Fruit fly (Drosophila melanogaster) whole organism, embryonic: Measurements from ENCODE around the gene sol.
A peak's percentile ranks its signal among the peaks of the same experiment; 100 is the strongest.

Experiments used
- Awh ChIP-seq: fragments of 200-800 bp; sonication (Bioruptor generic); IDR thresholded peaks from 2 replicates; pipeline ENCODE4, ENCODE4 v1.3.6; 2022; ENCODE audit warnings: missing biosample characterization, missing genetic modification characterization
- CG10147 ChIP-seq: fragments of 200-800 bp; sonication (Bioruptor generic); optimal IDR thresholded peaks from 2 replicates; lab custom pipeline; 2019; ENCODE audit warnings: missing biosample characterization, mild to moderate bottlenecking, missing genetic modification characterization, moderate library complexity
- CG10274 ChIP-seq: fragments of 200-800 bp; sonication (Bioruptor generic); optimal IDR thresholded peaks from 3 replicates; lab custom pipeline; 2017; ENCODE audit warnings: missing biosample characterization, mild to moderate bottlenecking, missing genetic modification characterization
- CG10462 ChIP-seq: fragments of 200-800 bp; sonication (Bioruptor generic); optimal IDR thresholded peaks from 2 replicates; lab custom pipeline; 2016; ENCODE audit warnings: missing biosample characterization, missing genetic modification characterization
- CG10979 ChIP-seq: fragments of 200-800 bp; sonication (Bioruptor generic); optimal IDR thresholded peaks from 2 replicates; lab custom pipeline; 2018; ENCODE audit warnings: missing biosample characterization, mild to moderate bottlenecking, missing genetic modification characterization, moderate library complexity
- CG11093 ChIP-seq: fragments of 200-800 bp; sonication (Bioruptor generic); IDR thresholded peaks from 3 replicates; pipeline ENCODE4 v1.3.6; 2022; ENCODE audit warnings: missing biosample characterization, missing genetic modification characterization
- CG11398 ChIP-seq: fragments of 200-800 bp; sonication (Bioruptor generic); optimal IDR thresholded peaks from 2 replicates; lab custom pipeline; 2016; ENCODE audit warnings: missing biosample characterization, missing genetic modification characterization
- CG11696 ChIP-seq: fragments of 200-800 bp; sonication (Bioruptor generic); IDR thresholded peaks from 2 replicates; pipeline ENCODE4 v1.3.6; 2022; ENCODE audit warnings: missing biosample characterization, missing genetic modification characterization
- CG13123 ChIP-seq: fragments of 200-800 bp; sonication (Bioruptor generic); optimal IDR thresholded peaks from 2 replicates; lab custom pipeline; 2016; ENCODE audit warnings: missing biosample characterization, missing genetic modification characterization
- CG13894 ChIP-seq: fragments of 200-800 bp; sonication (Bioruptor generic); optimal IDR thresholded peaks from 3 replicates; lab custom pipeline; 2018; ENCODE audit warnings: missing biosample characterization, mild to moderate bottlenecking, missing genetic modification characterization, moderate library complexity
- CG14667 ChIP-seq: fragments of 200-800 bp; sonication (Bioruptor generic); IDR thresholded peaks from 2 replicates; pipeline ENCODE4 v1.3.6; 2022; ENCODE audit warnings: missing biosample characterization, missing genetic modification characterization
- CG2712 ChIP-seq: fragments of 200-800 bp; optimal IDR thresholded peaks from 3 replicates; lab custom pipeline; 2019; ENCODE audit warnings: missing biosample characterization, mild to moderate bottlenecking, missing genetic modification characterization, moderate library complexity
- CG33557 ChIP-seq: fragments of 200-800 bp; sonication (Bioruptor generic); optimal IDR thresholded peaks from 2 replicates; lab custom pipeline; 2019; ENCODE audit warnings: missing biosample characterization, mild to moderate bottlenecking, missing genetic modification characterization, moderate library complexity
- CG4424 ChIP-seq: fragments of 200-800 bp; sonication (Bioruptor generic); optimal IDR thresholded peaks from 3 replicates; lab custom pipeline; 2016; ENCODE audit warnings: missing biosample characterization, missing genetic modification characterization
- CG4617 ChIP-seq: fragments of 200-800 bp; sonication (Bioruptor generic); optimal IDR thresholded peaks from 3 replicates; lab custom pipeline; 2016; ENCODE audit warnings: missing biosample characterization, missing genetic modification characterization, borderline replicate concordance
- CG5180 ChIP-seq: fragments of 200-800 bp; sonication (Bioruptor generic); optimal IDR thresholded peaks from 3 replicates; lab custom pipeline; 2017; ENCODE audit warnings: missing biosample characterization, missing genetic modification characterization, mild to moderate bottlenecking, moderate library complexity, missing genetic modification reagents
- CG6175 ChIP-seq: fragments of 200-800 bp; sonication (Bioruptor generic); IDR thresholded peaks from 3 replicates; pipeline ENCODE4 v1.3.6; 2022; ENCODE audit warnings: missing biosample characterization, missing genetic modification characterization
- CG6791 ChIP-seq: fragments of 200-800 bp; sonication (Bioruptor generic); IDR thresholded peaks from 3 replicates; pipeline ENCODE4 v1.3.6; 2022; ENCODE audit warnings: missing biosample characterization, missing genetic modification characterization; ENCODE audit not compliant: partially characterized antibody
- CG7271 ChIP-seq: fragments of 200-800 bp; sonication (Bioruptor generic); optimal IDR thresholded peaks from 2 replicates; lab custom pipeline; 2018; ENCODE audit warnings: missing biosample characterization, mild to moderate bottlenecking, missing genetic modification characterization, moderate library complexity
- CG8924 ChIP-seq: fragments of 200-800 bp; optimal IDR thresholded peaks from 3 replicates; lab custom pipeline; 2019; ENCODE audit warnings: missing biosample characterization, mild to moderate bottlenecking, missing genetic modification characterization, moderate library complexity
- CkIIα-i1 ChIP-seq: fragments of 200-800 bp; sonication (Bioruptor generic); IDR thresholded peaks from 2 replicates; pipeline ENCODE4 v1.3.6; 2022; ENCODE audit warnings: missing biosample characterization, missing genetic modification characterization
- Dbx ChIP-seq: fragments of 200-800 bp; sonication (Bioruptor generic); IDR thresholded peaks from 3 replicates; pipeline ENCODE4 v1.3.6; 2022; ENCODE audit warnings: missing biosample characterization, missing genetic modification characterization
- Dip3 ChIP-seq: fragments of 200-800 bp; sonication (Bioruptor generic); optimal IDR thresholded peaks from 3 replicates; lab custom pipeline; 2016; ENCODE audit warnings: missing biosample characterization, missing genetic modification characterization
- Dp ChIP-seq: fragments of 200-800 bp; sonication (Bioruptor generic); optimal IDR thresholded peaks from 2 replicates; lab custom pipeline; 2018; ENCODE audit warnings: missing biosample characterization, mild to moderate bottlenecking, missing genetic modification characterization, moderate library complexity
- Eip74EF ChIP-seq, 2 experiments: fragments of 200-800 bp in 1 of 2; fragments of >200 bp in 1 of 2; sonication (Bioruptor generic) in 1 of 2; optimal IDR thresholded peaks; 2 replicates each; lab custom pipeline; 2017 to 2019; ENCODE audit warnings: missing biosample characterization in 2 of 2, missing genetic modification characterization in 2 of 2, mild to moderate bottlenecking in 1 of 2, moderate library complexity in 1 of 2
- Elba2 ChIP-seq: fragments of 200-800 bp; sonication (Bioruptor generic); optimal IDR thresholded peaks from 3 replicates; lab custom pipeline; 2016; ENCODE audit warnings: missing biosample characterization, missing genetic modification characterization
- GATAe ChIP-seq: fragments of 200-800 bp; sonication (Bioruptor generic); conservative IDR thresholded peaks from 2 replicates; pipeline ENCODE4 v1.3.6; 2022; ENCODE audit warnings: missing biosample characterization, missing genetic modification characterization
- Gsc ChIP-seq: fragments of 200-800 bp; sonication (Bioruptor generic); IDR thresholded peaks from 2 replicates; pipeline ENCODE4 v1.3.6; 2022; ENCODE audit warnings: missing biosample characterization, missing genetic modification characterization
- HLH3B ChIP-seq: fragments of 200-800 bp; sonication (Bioruptor generic); IDR thresholded peaks from 2 replicates; pipeline ENCODE4 v1.3.6; 2022; ENCODE audit warnings: missing biosample characterization, missing genetic modification characterization
- HmgZ ChIP-seq: fragments of 200-800 bp; sonication (Bioruptor generic); optimal IDR thresholded peaks from 2 replicates; lab custom pipeline; 2018; ENCODE audit warnings: missing biosample characterization, mild to moderate bottlenecking, missing genetic modification characterization
- Kr ChIP-seq: fragments of 200-800 bp; sonication (Bioruptor generic); optimal IDR thresholded peaks from 2 replicates; lab custom pipeline; 2017; ENCODE audit warnings: missing biosample characterization, mild to moderate bottlenecking, missing genetic modification characterization
- MBD-R2 ChIP-seq: fragments of 200-800 bp; sonication (Bioruptor generic); IDR thresholded peaks from 2 replicates; pipeline ENCODE4 v1.3.6; 2022; ENCODE audit warnings: missing biosample characterization, missing genetic modification characterization
- MESR4 ChIP-seq: fragments of 200-800 bp; sonication (Bioruptor generic); optimal IDR thresholded peaks from 2 replicates; lab custom pipeline; 2018; ENCODE audit warnings: missing biosample characterization, mild to moderate bottlenecking, missing genetic modification characterization, moderate library complexity
- Med ChIP-seq: fragments of 200-800 bp; sonication (Bioruptor generic); peaks from one replicate; lab custom pipeline; 2016; ENCODE audit warnings: missing biosample characterization, missing genetic modification characterization, mild to moderate bottlenecking, inconsistent platforms, moderate library complexity
- NFAT ChIP-seq: fragments of 200-800 bp; sonication (Bioruptor generic); IDR thresholded peaks from 2 replicates; pipeline ENCODE4 v1.3.6; 2022; ENCODE audit warnings: missing biosample characterization, missing genetic modification characterization
- Ssrp ChIP-seq: fragments of 200-800 bp; sonication (Bioruptor generic); optimal IDR thresholded peaks from 2 replicates; lab custom pipeline; 2018; ENCODE audit warnings: missing biosample characterization, mild to moderate bottlenecking, missing genetic modification characterization, moderate library complexity
- Trl ChIP-seq, 3 experiments: fragments of >200 bp in 2 of 3; fragments of 200-800 bp in 1 of 3; sonication (Bioruptor generic) in 1 of 3; optimal IDR thresholded peaks; 2 replicates in 1 of 3; 3 replicates in 2 of 3; lab custom pipeline; 2016 to 2017; ENCODE audit warnings: missing biosample characterization in 1 of 3, missing genetic modification characterization in 1 of 3
- aop ChIP-seq: fragments of 200-800 bp; sonication (Bioruptor generic); IDR thresholded peaks from 2 replicates; pipeline ENCODE4 v1.3.6; 2022; ENCODE audit warnings: missing biosample characterization, missing genetic modification characterization
- chinmo ChIP-seq: fragments of 200-800 bp; sonication (Bioruptor generic); IDR thresholded peaks from 4 replicates; pipeline ENCODE4 v1.3.6; 2022; ENCODE audit warnings: missing biosample characterization, missing genetic modification characterization; ENCODE audit not compliant: partially characterized antibody
- fd3F ChIP-seq: fragments of 200-800 bp; sonication (Bioruptor generic); optimal IDR thresholded peaks from 2 replicates; lab custom pipeline; 2018; ENCODE audit warnings: missing biosample characterization, mild to moderate bottlenecking, missing genetic modification characterization, moderate library complexity
- grn ChIP-seq: fragments of 200-800 bp; sonication (Bioruptor generic); optimal IDR thresholded peaks from 3 replicates; lab custom pipeline; 2017; ENCODE audit warnings: missing biosample characterization, missing genetic modification characterization
- luna ChIP-seq: fragments of 200-800 bp; sonication (Bioruptor generic); optimal IDR thresholded peaks from 2 replicates; lab custom pipeline; 2016; ENCODE audit warnings: missing biosample characterization, missing genetic modification characterization
- mam ChIP-seq: fragments of 200-800 bp; sonication (Bioruptor generic); optimal IDR thresholded peaks from 3 replicates; lab custom pipeline; 2016; ENCODE audit warnings: missing biosample characterization, missing genetic modification characterization
- pb ChIP-seq: fragments of 200-800 bp; sonication (Bioruptor generic); optimal IDR thresholded peaks from 3 replicates; lab custom pipeline; 2016; ENCODE audit warnings: missing biosample characterization, missing genetic modification characterization
- pzg ChIP-seq: fragments of 200-800 bp; sonication (Bioruptor generic); optimal IDR thresholded peaks from 3 replicates; lab custom pipeline; 2018; ENCODE audit warnings: missing biosample characterization, mild to moderate bottlenecking, missing genetic modification characterization, moderate library complexity
- sc ChIP-seq, 3 experiments: fragments of >200 bp in 2 of 3; fragments of 200-800 bp in 1 of 3; sonication (Bioruptor generic) in 1 of 3; optimal IDR thresholded peaks; 2 replicates in 2 of 3; 3 replicates in 1 of 3; lab custom pipeline; 2017; ENCODE audit warnings: mild to moderate bottlenecking in 1 of 3, missing biosample characterization in 1 of 3, missing genetic modification characterization in 1 of 3, missing genetic modification reagents in 1 of 3
- slou ChIP-seq: fragments of 200-800 bp; sonication (Bioruptor generic); optimal IDR thresholded peaks from 3 replicates; lab custom pipeline; 2016; ENCODE audit warnings: missing biosample characterization, missing genetic modification characterization
- wek ChIP-seq: fragments of 200-800 bp; sonication (Bioruptor generic); optimal IDR thresholded peaks from 3 replicates; lab custom pipeline; 2018; ENCODE audit warnings: missing biosample characterization, mild to moderate bottlenecking, missing genetic modification characterization, moderate library complexity
- wor ChIP-seq: fragments of 200-800 bp; sonication (Bioruptor generic); IDR thresholded peaks from 2 replicates; pipeline ENCODE4 v1.3.6; 2022; ENCODE audit warnings: missing biosample characterization, missing genetic modification characterization

Gene sol

DNA sequence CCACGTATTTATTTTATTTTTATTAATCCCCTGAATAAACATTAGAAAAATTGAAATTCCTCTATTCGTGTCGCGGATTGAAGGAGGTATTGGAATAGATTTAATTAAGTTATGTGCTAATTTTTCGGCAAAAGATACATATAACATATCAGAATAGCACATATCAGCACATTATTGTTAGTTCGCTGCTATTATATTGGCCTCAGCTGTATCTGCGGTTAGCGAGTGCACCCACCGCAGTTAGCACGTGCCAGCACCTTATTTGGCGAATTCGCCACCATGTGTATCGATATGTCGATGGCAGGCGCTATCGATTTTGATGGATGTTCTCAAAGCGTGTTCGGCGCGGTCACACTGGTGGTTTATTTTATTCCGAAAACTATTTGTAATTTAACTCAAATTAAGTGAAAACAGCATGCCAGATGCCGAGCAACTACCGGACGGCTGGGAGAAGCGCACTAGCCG is 5.0 kb upstream of the sol start, which contains the start of gene dod (continued):
- TF ChIP-seq CG14667 (GFP tag; lab: Robert Waterston, UW) (no peak), MBD-R2 (GFP tag; lab: Robert Waterston, UW) (peak; percentile 98), Dip3 (GFP tag; lab: Kevin White, UChicago) (peak; percentile 32), pzg (GFP tag; lab: Kevin White, UChicago) (peak; percentile 99), CG11093 (GFP tag; lab: Robert Waterston, UW) (no peak), CG11398 (GFP tag; lab: Kevin White, UChicago) (no peak), CG7271 (tag; lab: Kevin White, UChicago) (no peak), aop (peak; percentile 40; the same call in 1 of the 2 replicates), wek (GFP tag; lab: Kevin White, UChicago) (peak; percentile 12), GATAe (GFP tag; lab: Robert Waterston, UW) (no peak), HLH3B (GFP tag; lab: Robert Waterston, UW) (no peak), CG4617 (GFP tag; lab: Kevin White, UChicago) (peak; percentile 84), Elba2 (GFP tag; lab: Kevin White, UChicago) (no peak), CG2712 (tag; lab: Kevin White, UChicago) (peak; percentile 48), Kr (GFP tag; lab: Kevin White, UChicago) (no peak), CG10979 (peak; percentile 11), Med (GFP tag; lab: Kevin White, UChicago) (peak; percentile 88), CG10147 (GFP tag; lab: Kevin White, UChicago) (peak; percentile 16), mam (peak; percentile 62), CG13123 (GFP tag; lab: Kevin White, UChicago) (no peak), Dp (GFP tag; lab: Kevin White, UChicago) (peak; percentile 54), MESR4 (GFP tag; lab: Kevin White, UChicago) (peak; percentile 79), slou (no peak), fd3F (GFP tag; lab: Kevin White, UChicago) (no peak), pb (no peak), Awh (no peak), luna (GFP tag; lab: Kevin White, UChicago) (no peak), CG10274 (GFP tag; lab: Kevin White, UChicago) (no peak), sc (optimal IDR thresholded peaks at IDR 0.05; lab: Kevin White, UChicago) (no peak), sc (GFP tag; optimal IDR thresholded peaks at IDR 0.05; lab: Kevin White, UChicago) (no peak), CG5180 (no peak), CG8924 (peak; percentile 43), CG4424 (peak; percentile 15), CkIIα-i1 (no peak), CG6791 (GFP tag; lab: Robert Waterston, UW) (peak; percentile 79), chinmo (peak; percentile 73; the same call in 1 of the 4 replicates), CG13894 (peak; percentile 67), Eip74EF (GFP tag; optimal IDR thresholded peaks at IDR 0.05; lab: Kevin White, UChicago) (peak in 1 of 2 experiments; percentile 66), CG33557 (GFP tag; lab: Kevin White, UChicago) (no peak), Gsc (GFP tag; lab: Robert Waterston, UW) (no peak), Dbx (GFP tag; lab: Robert Waterston, UW) (peak; percentile 82), grn (no peak), Ssrp (tag; lab: Kevin White, UChicago) (peak; percentile 16), CG10462 (no peak), NFAT (GFP tag; lab: Robert Waterston, UW) (peak; percentile 61; the same call in 1 of the 2 replicates), Trl (optimal IDR thresholded peaks at IDR 0.05; lab: Kevin White, UChicago) (no peak), Trl (GFP tag; optimal IDR thresholded peaks at IDR 0.05; lab: Kevin White, UChicago) (peak; percentile 21), CG6175 (GFP tag; lab: Robert Waterston, UW) (no peak), HmgZ (peak; percentile 62), wor (no peak), CG11696 (GFP tag; lab: Robert Waterston, UW) (peak; percentile 99)
